Worm (Caenorhabditis elegans) whole organism, L4 larva: Measurements from ENCODE around the gene obr-2.

Experiments
- F44E2.7 ChIP-seq: fragments of 200-800 bp; sonication (Bioruptor generic); IDR thresholded peaks from 2 replicates; pipeline ENCODE4 v2.1.2; 2022; ENCODE audit warnings: missing genetic modification characterization, missing compliant biosample characterization
- attf-4 ChIP-seq: sonication (generic microtip); optimal IDR thresholded peaks from 3 replicates; lab custom pipeline; 2017; ENCODE audit warnings: missing biosample characterization, missing genetic modification characterization
- daf-8 ChIP-seq: fragments of 200-800 bp; sonication (Bioruptor generic); IDR thresholded peaks from 2 replicates; pipeline ENCODE4 v1.3.6; 2022; ENCODE audit warnings: missing genetic modification characterization, missing compliant biosample characterization
- dmd-8 ChIP-seq: fragments of 200-800 bp; sonication (Bioruptor generic); IDR thresholded peaks from 2 replicates; pipeline ENCODE4 v1.3.6; 2022; ENCODE audit warnings: missing genetic modification characterization, missing compliant biosample characterization
- duxl-1 ChIP-seq: sonication (generic microtip); optimal IDR thresholded peaks from 2 replicates; lab custom pipeline; 2016; ENCODE audit warnings: mild to moderate bottlenecking, missing genetic modification characterization, moderate library complexity, missing compliant biosample characterization; ENCODE audit not compliant: poor library complexity
- fkh-10 ChIP-seq: fragments of 150-350 bp; optimal IDR thresholded peaks from 2 replicates; lab custom pipeline; 2014; ENCODE audit warnings: missing biosample characterization, missing genetic modification reagents, missing genetic modification characterization
- jun-1 ChIP-seq: fragments of 150-350 bp; optimal IDR thresholded peaks from 2 replicates; lab custom pipeline; 2014; ENCODE audit warnings: missing biosample characterization, missing genetic modification reagents, missing genetic modification characterization
- lin-39 ChIP-seq: fragments of 150-350 bp; optimal IDR thresholded peaks from 2 replicates; lab custom pipeline; 2014; ENCODE audit warnings: missing biosample characterization, missing genetic modification reagents, missing genetic modification characterization
- mdl-1 ChIP-seq, 2 experiments: fragments of 150-350 bp in 1 of 2; sonication (generic microtip) in 1 of 2; optimal IDR thresholded peaks; 2 replicates each; lab custom pipeline; 2014 to 2017; ENCODE audit warnings: missing biosample characterization in 2 of 2, missing genetic modification characterization in 2 of 2
- mes-2 ChIP-seq: sonication (generic microtip); optimal IDR thresholded peaks from 2 replicates; lab custom pipeline; 2016; ENCODE audit warnings: missing genotype, mild to moderate bottlenecking, missing genetic modification characterization, missing compliant biosample characterization; ENCODE audit not compliant: poor library complexity, severe bottlenecking
- mxl-2 ChIP-seq: fragments of 200-800 bp; sonication (Bioruptor generic); conservative IDR thresholded peaks from 2 replicates; pipeline ENCODE4 v1.3.6; 2022; ENCODE audit warnings: missing genetic modification reagents, missing genetic modification characterization, missing compliant biosample characterization
- pha-4 ChIP-seq, 2 experiments: fragments of 150-350 bp in 1 of 2; fragments of 200-800 bp in 1 of 2; sonication (Bioruptor generic) in 1 of 2; IDR thresholded peaks in 1 of 2; optimal IDR thresholded peaks in 1 of 2; 2 replicates each; pipeline versions ENCODE4 v1.3.6 to Lab custom; 2014 to 2022; ENCODE audit warnings: missing genetic modification characterization in 2 of 2, missing genetic modification reagents in 2 of 2, missing biosample characterization in 1 of 2, missing compliant biosample characterization in 1 of 2
- unc-39 ChIP-seq: sonication (generic microtip); optimal IDR thresholded peaks from 2 replicates; lab custom pipeline; 2017; ENCODE audit warnings: missing biosample characterization, missing genetic modification characterization
- zfp-2 ChIP-seq: sonication (generic microtip); optimal IDR thresholded peaks from 2 replicates; lab custom pipeline; 2016; ENCODE audit warnings: mild to moderate bottlenecking, missing genetic modification characterization, missing compliant biosample characterization

- TF ChIP-seq lin-39 (tag; lab: Kevin White, UChicago) (no peak), mes-2 (tag; lab: Kevin White, UChicago) (no peak), unc-39 (tag; lab: Kevin White, UChicago) (no peak), mxl-2 (no peak), mdl-1 (tag; optimal IDR thresholded peaks at IDR 0.05; lab: Kevin White, UChicago) (no peak), jun-1 (no peak), duxl-1 (tag; lab: Kevin White, UChicago) (no peak), fkh-10 (GFP tag; lab: Kevin White, UChicago) (no peak), pha-4 (GFP tag; IDR thresholded peaks at IDR 0.05; lab: Robert Waterston, UW) (no peak), pha-4 (tag; optimal IDR thresholded peaks at IDR 0.05; lab: Kevin White, UChicago) (no peak), attf-4 (tag; lab: Kevin White, UChicago) (no peak), F44E2.7 (GFP tag; lab: Robert Waterston, UW) (no peak), zfp-2 (tag; lab: Kevin White, UChicago) (no peak), daf-8 (GFP tag; lab: Robert Waterston, UW) (no peak), dmd-8 (GFP tag; lab: Robert Waterston, UW) (no peak)
Measured at ce11 chrV:15058423-15058822, 44.4 kb upstream of the obr-2 start.
